Worm (Caenorhabditis elegans): ENCODE measurements around the gene tost-1.

The tost-1 gene

DNA sequence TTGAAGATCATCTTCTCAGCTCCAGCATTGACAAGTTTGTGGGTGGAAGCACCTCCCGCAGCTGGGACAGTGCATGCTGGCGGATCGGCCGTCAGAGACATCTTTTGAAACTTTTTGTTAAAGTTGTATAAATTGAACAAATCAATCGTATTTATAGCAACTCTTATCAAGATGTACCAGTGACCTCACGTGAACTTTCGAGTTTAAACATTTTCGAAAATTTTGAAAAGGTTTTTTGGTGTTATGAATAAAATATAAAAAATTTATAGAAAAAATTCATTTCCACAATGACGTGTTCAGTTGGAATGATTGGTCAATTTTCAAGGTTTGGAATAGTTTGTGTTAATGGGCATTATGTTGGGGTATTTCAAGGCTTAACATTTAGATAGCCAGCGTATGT lies 9.5 kb downstream of the tost-1 start, which contains the start of the genes msd-4 and C35D10.3:
TSS of gene msd-4 (minus strand) at position 101 of the 400 bp plus-strand sequence.
TSS of gene C35D10.3 (plus strand) at position 279 of the 400 bp plus-strand sequence.
- no peak for TF ChIP-seq ets-5 (GFP tag; IDR thresholded peaks at IDR 0.05)
- no peak for TF ChIP-seq egl-13 (tag; optimal IDR thresholded peaks at IDR 0.05)
- TF ChIP-seq nhr-11 (tag; optimal IDR thresholded peaks at IDR 0.05): no peak
- no peak for TF ChIP-seq swsn-7 (tag; optimal IDR thresholded peaks at IDR 0.05)
- TF ChIP-seq lin-14 (GFP tag; optimal IDR thresholded peaks at IDR 0.05): no peak
- no peak for TF ChIP-seq unc-130 (tag; optimal IDR thresholded peaks at IDR 0.05)
- TF ChIP-seq skn-1 (tag; optimal IDR thresholded peaks at IDR 0.05): no peak
- TF ChIP-seq unc-62 (GFP tag; optimal IDR thresholded peaks at IDR 0.05): no peak
- no peak for TF ChIP-seq F16B12.6 (tag; optimal IDR thresholded peaks at IDR 0.05)
- no peak for TF ChIP-seq nhr-90 (tag; optimal IDR thresholded peaks at IDR 0.05; ENCODE audit: poor library complexity)
- no peak for TF ChIP-seq dsc-1 (tag; optimal IDR thresholded peaks at IDR 0.05)
- no peak for TF ChIP-seq mef-2 (tag; optimal IDR thresholded peaks at IDR 0.05)
- TF ChIP-seq lin-13 (GFP tag; optimal IDR thresholded peaks at IDR 0.05): no peak
- no peak for TF ChIP-seq lsy-2 (tag; optimal IDR thresholded peaks at IDR 0.05)
- TF ChIP-seq mep-1 (tag; optimal IDR thresholded peaks at IDR 0.05): no peak
- no peak for TF ChIP-seq ceh-88 (GFP tag; IDR thresholded peaks at IDR 0.05)

DNA sequence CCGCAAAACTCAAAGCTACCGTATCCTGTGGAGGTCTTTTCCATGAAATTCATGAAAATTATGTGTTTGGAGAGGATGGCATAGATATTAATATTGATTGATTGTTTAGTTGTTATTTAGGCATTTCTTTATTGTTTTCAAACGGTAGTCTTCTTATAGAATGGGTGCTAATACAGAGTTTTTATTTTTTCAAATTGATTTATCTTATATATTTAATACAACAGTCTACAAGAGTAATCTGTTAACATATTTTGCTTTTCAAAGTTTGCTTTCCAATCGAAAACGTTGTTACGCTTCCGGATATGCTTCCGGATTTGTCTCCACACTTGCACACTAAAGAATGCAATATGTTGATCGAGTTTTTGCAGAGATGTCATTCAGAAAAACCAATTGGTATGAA lies 11.3 kb downstream of the tost-1 start, which contains the start of gene C35D10.17:
TSS of gene C35D10.17 (plus strand) at position 301 of the 400 bp plus-strand sequence.
- TF ChIP-seq lin-39 (tag; optimal IDR thresholded peaks at IDR 0.05) (no peak), nhr-71 (tag; optimal IDR thresholded peaks at IDR 0.05) (no peak), ama-1 (optimal IDR thresholded peaks at IDR 0.05) (no peak), ceh-8 (GFP tag; optimal IDR thresholded peaks at IDR 0.05) (no peak), ceh-88 (GFP tag; IDR thresholded peaks at IDR 0.05) (no peak), zip-4 (GFP tag; optimal IDR thresholded peaks at IDR 0.05) (no peak), nhr-84 (tag; optimal IDR thresholded peaks at IDR 0.05) (no peak), swsn-7 (tag; optimal IDR thresholded peaks at IDR 0.05) (no peak), C04F5.9 (tag; optimal IDR thresholded peaks at IDR 0.05) (no peak), sup-37 (GFP tag; optimal IDR thresholded peaks at IDR 0.05) (no peak), lsy-2 (tag; optimal IDR thresholded peaks at IDR 0.05) (no peak), lin-14 (GFP tag; optimal IDR thresholded peaks at IDR 0.05) (no peak), nhr-28 (tag; optimal IDR thresholded peaks at IDR 0.05) (no peak), pqm-1 (tag; optimal IDR thresholded peaks at IDR 0.05) (no peak), C16A3.4 (tag; optimal IDR thresholded peaks at IDR 0.05) (no peak), nhr-11 (tag; optimal IDR thresholded peaks at IDR 0.05) (no peak)

DNA sequence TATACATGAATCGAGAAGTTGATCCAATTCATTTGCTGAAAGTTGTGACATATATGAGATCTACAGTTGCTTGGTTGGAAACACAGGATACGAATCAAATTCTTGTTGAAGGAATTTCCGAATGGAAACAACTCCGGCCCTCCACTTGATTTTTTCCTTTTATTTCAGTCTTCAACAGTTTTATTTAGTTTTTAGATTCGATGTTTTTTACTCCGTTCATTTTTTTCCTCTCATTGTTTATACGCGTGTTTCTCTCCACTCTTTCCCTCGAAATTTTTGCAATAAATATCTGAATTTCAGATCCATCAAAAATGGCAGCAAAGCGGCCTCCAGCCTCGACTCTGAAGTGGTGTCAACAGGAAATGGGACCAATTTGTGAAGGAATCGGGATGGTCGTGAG lies 15.0 kb downstream of the tost-1 start, which contains the start of gene coq-8:
TSS of gene coq-8 (plus strand) at position 301 of the 400 bp plus-strand sequence.
- TF ChIP-seq lin-15B (tag; optimal IDR thresholded peaks at IDR 0.05) (no peak), hlh-17 (GFP tag; optimal IDR thresholded peaks at IDR 0.05; ENCODE audit: borderline replicate concordance) (no peak), nhr-90 (tag; optimal IDR thresholded peaks at IDR 0.05; ENCODE audit: poor library complexity) (no peak), F16B12.6 (tag; optimal IDR thresholded peaks at IDR 0.05) (no peak), tbx-2 (tag; optimal IDR thresholded peaks at IDR 0.05) (no peak), nhr-71 (tag; optimal IDR thresholded peaks at IDR 0.05) (no peak), isw-1 (GFP tag; IDR thresholded peaks at IDR 0.05) (no peak), lsy-2 (tag; optimal IDR thresholded peaks at IDR 0.05) (no peak), alr-1 (tag; optimal IDR thresholded peaks at IDR 0.05; ENCODE audit: borderline replicate concordance) (no peak), skn-1 (tag; optimal IDR thresholded peaks at IDR 0.05) (no peak), nhr-47 (tag; optimal IDR thresholded peaks at IDR 0.05) (no peak), lin-35 (GFP tag; optimal IDR thresholded peaks at IDR 0.05) (no peak), ztf-11 (tag; optimal IDR thresholded peaks at IDR 0.05) (no peak), grh-1 (GFP tag; IDR thresholded peaks at IDR 0.05) (no peak), ceh-8 (GFP tag; optimal IDR thresholded peaks at IDR 0.05) (no peak), elt-3 (tag; optimal IDR thresholded peaks at IDR 0.05) (no peak), fkh-4 (tag; optimal IDR thresholded peaks at IDR 0.05; ENCODE audit: borderline replicate concordance) (no peak)

All from whole organism, L1 larva.